Worm (Caenorhabditis elegans) whole organism, L4/young adult: ENCODE results near the gene ZK381.8.

Source experiments
- W03F9.2 ChIP-seq: fragments of 150-350 bp; optimal IDR thresholded peaks from 2 replicates; lab custom pipeline; 2014; ENCODE audit warnings: missing biosample characterization, missing genetic modification characterization
- dao-5 ChIP-seq: sonication (generic microtip); optimal IDR thresholded peaks from 2 replicates; lab custom pipeline; 2016; ENCODE audit warnings: missing genotype, missing genetic modification characterization, moderate library complexity, missing compliant biosample characterization
- him-1 ChIP-seq: sonication (generic microtip); optimal IDR thresholded peaks from 2 replicates; lab custom pipeline; 2016; ENCODE audit warnings: missing genotype, missing genetic modification reagents, missing genetic modification characterization, missing compliant biosample characterization

ce11 chrIV:7010195-7010594 is 40.0 kb upstream of the ZK381.8 start:
- TF ChIP-seq W03F9.2 (tag; lab: Kevin White, UChicago) = no peak
- TF ChIP-seq him-1 (tag; lab: Kevin White, UChicago) = no peak
- no peak for TF ChIP-seq dao-5 (tag; lab: Kevin White, UChicago)
